Worm (Caenorhabditis elegans) whole organism, L1 larva: ENCODE results near the gene rab-7.

Experiments used
- Y116A8C.19 ChIP-seq: sonication (generic microtip); optimal IDR thresholded peaks from 2 replicates; lab custom pipeline; 2016; ENCODE audit warnings: missing compliant biosample characterization, missing genetic modification characterization, borderline replicate concordance
- aly-2 ChIP-seq: fragments of 150-350 bp; optimal IDR thresholded peaks from 2 replicates; lab custom pipeline; 2014; ENCODE audit warnings: missing biosample characterization, missing genetic modification characterization
- ama-1 ChIP-seq: fragments of 150-350 bp; optimal IDR thresholded peaks from 2 replicates; lab custom pipeline; 2014
- ceh-88 ChIP-seq: fragments of 200-800 bp; sonication (Bioruptor generic); IDR thresholded peaks from 2 replicates; pipeline ENCODE4 v1.3.6; 2022; ENCODE audit warnings: missing genetic modification characterization, missing compliant biosample characterization
- ceh-90 ChIP-seq: sonication (generic microtip); optimal IDR thresholded peaks from 2 replicates; lab custom pipeline; 2016; ENCODE audit warnings: missing genetic modification characterization, missing compliant biosample characterization
- dpl-1 ChIP-seq, 3 experiments: fragments of 150-350 bp in 2 of 3; sonication (generic microtip) in 1 of 3; optimal IDR thresholded peaks; 2 replicates each; lab custom pipeline; 2014 to 2017; ENCODE audit warnings: missing biosample characterization in 3 of 3, missing genetic modification characterization in 3 of 3, missing genetic modification reagents in 3 of 3
- efl-1 ChIP-seq, 4 experiments: fragments of 150-350 bp; optimal IDR thresholded peaks in 3 of 4; peaks in 1 of 4; 1 replicate in 1 of 4; 2 replicates in 3 of 4; lab custom pipeline; 2014; ENCODE audit warnings: missing biosample characterization in 2 of 4, missing genetic modification characterization in 2 of 4, missing genetic modification reagents in 2 of 4
- efl-3 ChIP-seq: fragments of 200-800 bp; sonication (Bioruptor generic); optimal IDR thresholded peaks from 2 replicates; lab custom pipeline; 2018; ENCODE audit warnings: mild to moderate bottlenecking, missing genetic modification characterization, missing compliant biosample characterization
- ets-5 ChIP-seq: fragments of 200-800 bp; sonication (Bioruptor generic); IDR thresholded peaks from 2 replicates; pipeline ENCODE4 v1.3.6; 2022; ENCODE audit warnings: missing genetic modification characterization, missing compliant biosample characterization
- fkh-4 ChIP-seq: sonication (generic microtip); optimal IDR thresholded peaks from 2 replicates; lab custom pipeline; 2016; ENCODE audit warnings: missing compliant biosample characterization, missing genetic modification characterization, borderline replicate concordance
- hpl-2 ChIP-seq: fragments of 150-350 bp; optimal IDR thresholded peaks from 2 replicates; lab custom pipeline; 2014; ENCODE audit warnings: missing biosample characterization, missing genetic modification reagents, missing genetic modification characterization
- lin-14 ChIP-seq: fragments of 200-800 bp; sonication (Bioruptor generic); optimal IDR thresholded peaks from 2 replicates; lab custom pipeline; 2018; ENCODE audit warnings: mild to moderate bottlenecking, missing genetic modification characterization, moderate library complexity, missing compliant biosample characterization
- lin-15B ChIP-seq: fragments of 150-350 bp; sonication (generic microtip); optimal IDR thresholded peaks from 3 replicates; lab custom pipeline; 2014; ENCODE audit warnings: missing biosample characterization, missing genetic modification characterization
- lir-3 ChIP-seq: sonication (generic microtip); optimal IDR thresholded peaks from 2 replicates; lab custom pipeline; 2016; ENCODE audit warnings: mild to moderate bottlenecking, missing genetic modification characterization, moderate library complexity, missing compliant biosample characterization; ENCODE audit not compliant: poor library complexity
- lsy-2 ChIP-seq, 2 experiments: fragments of 150-350 bp; optimal IDR thresholded peaks; 2 replicates each; lab custom pipeline; 2014; ENCODE audit warnings: missing biosample characterization in 2 of 2, missing genetic modification characterization in 2 of 2
- mab-9 ChIP-seq: fragments of 200-800 bp; sonication (Bioruptor generic); IDR thresholded peaks from 2 replicates; pipeline ENCODE4 v1.3.6; 2022; ENCODE audit warnings: missing genetic modification reagents, missing genetic modification characterization, missing compliant biosample characterization
- nhr-85 ChIP-seq: sonication (generic microtip); peaks from one replicate; lab custom pipeline; 2016; ENCODE audit warnings: missing genetic modification characterization, inconsistent platforms, missing compliant biosample characterization
- pax-3 ChIP-seq: fragments of 200-800 bp; sonication (Bioruptor generic); optimal IDR thresholded peaks from 2 replicates; lab custom pipeline; 2018; ENCODE audit warnings: mild to moderate bottlenecking, missing genetic modification characterization, moderate library complexity, missing compliant biosample characterization
- sox-4 ChIP-seq: sonication (generic microtip); optimal IDR thresholded peaks from 2 replicates; lab custom pipeline; 2016; ENCODE audit warnings: missing genetic modification characterization, missing compliant biosample characterization
- sup-37 ChIP-seq: fragments of 200-800 bp; sonication (Bioruptor generic); optimal IDR thresholded peaks from 2 replicates; lab custom pipeline; 2018; ENCODE audit warnings: mild to moderate bottlenecking, missing genetic modification characterization, missing compliant biosample characterization
- zag-1 ChIP-seq: fragments of 150-350 bp; optimal IDR thresholded peaks from 2 replicates; lab custom pipeline; 2014; ENCODE audit warnings: missing biosample characterization, missing genetic modification characterization

Gene rab-7

ce11 chrII:11922757-11923538 is 43.8 kb downstream of the rab-7 start:
- TF ChIP-seq fkh-4 (tag; lab: Kevin White, UChicago) (no peak), efl-1 (optimal IDR thresholded peaks at IDR 0.05; lab: Kevin White, UChicago) (no peak), efl-1 (GFP tag; optimal IDR thresholded peaks at IDR 0.05 in 1 of 2; lab: Kevin White, UChicago) (peak in 1 of 2 experiments; percentile 61)

- no peak for TF ChIP-seq pax-3
- no peak for TF ChIP-seq lin-15B (tag; lab: Kevin White, UChicago)
- TF ChIP-seq nhr-85 (tag; lab: Kevin White, UChicago), result no peak
- no peak for TF ChIP-seq ama-1
- TF ChIP-seq sox-4 (tag; lab: Kevin White, UChicago), result no peak
- TF ChIP-seq zag-1 (tag; lab: Kevin White, UChicago), result no peak
- no peak for TF ChIP-seq lsy-2 (tag; optimal IDR thresholded peaks at IDR 0.05; lab: Kevin White, UChicago)
- no peak for TF ChIP-seq ceh-90 (tag; lab: Kevin White, UChicago)
- no peak for TF ChIP-seq lir-3
These were observed 49.2 kb downstream of the rab-7 start for ce11 chrII:11917530-11917952.

- no peak for TF ChIP-seq aly-2 (tag; lab: Kevin White, UChicago)
- no peak for TF ChIP-seq efl-1 (optimal IDR thresholded peaks at IDR 0.05; lab: Kevin White, UChicago)
- TF ChIP-seq efl-1 (GFP tag; optimal IDR thresholded peaks at IDR 0.05 in 1 of 2; lab: Kevin White, UChicago), result peak in 1 of 2 experiments; percentile 63
- no peak for TF ChIP-seq Y116A8C.19 (tag; lab: Kevin White, UChicago)
These were observed 49.8 kb downstream of the rab-7 start for ce11 chrII:11916945-11917344.

- TF ChIP-seq pax-3 (no peak), lsy-2 (tag; optimal IDR thresholded peaks at IDR 0.05; lab: Kevin White, UChicago) (no peak), ceh-90 (tag; lab: Kevin White, UChicago) (no peak), ceh-88 (no peak), zag-1 (tag; lab: Kevin White, UChicago) (no peak), sup-37 (GFP tag; lab: Kevin White, UChicago) (no peak), lin-14 (GFP tag; lab: Kevin White, UChicago) (no peak), ets-5 (GFP tag; lab: Robert Waterston, UW) (no peak)
These were observed 50.2 kb downstream of the rab-7 start for ce11 chrII:11916555-11916941.

- TF ChIP-seq hpl-2 (peak; percentile 58), lsy-2 (tag; optimal IDR thresholded peaks at IDR 0.05; lab: Kevin White, UChicago) (peak; percentile 80 to 87), efl-3 (no peak), dpl-1 (GFP tag; optimal IDR thresholded peaks at IDR 0.05; lab: Kevin White, UChicago) (peak in 2 of 3 experiments; percentile 10 to 19), efl-1 (optimal IDR thresholded peaks at IDR 0.05; lab: Kevin White, UChicago) (peak; percentile 31 to 85), efl-1 (GFP tag; optimal IDR thresholded peaks at IDR 0.05 in 1 of 2; lab: Kevin White, UChicago) (peak in 1 of 2 experiments; percentile 20), mab-9 (GFP tag; lab: Robert Waterston, UW) (no peak)
These were observed 50.8 kb downstream of the rab-7 start, which contains the start of the genes vps-15 and hmg-12 for ce11 chrII:11915770-11916554. Gene vps-15, minus strand, starts transcription at chrII:11915852. Gene hmg-12, plus strand, starts transcription at chrII:11916513.
